Worm (Caenorhabditis elegans): ENCODE measurements around the gene C54F6.12.

- TF ChIP-seq ZK546.5 (tag; optimal IDR thresholded peaks at IDR 0.05) (no peak), skn-1 (tag; optimal IDR thresholded peaks at IDR 0.05) (no peak), elt-3 (tag; optimal IDR thresholded peaks at IDR 0.05) (no peak), nhr-77 (tag; optimal IDR thresholded peaks at IDR 0.05) (no peak)
These were observed 10.1 kb upstream of the C54F6.12 start for ce11 chrV:7548017-7548416.

All from whole organism, L2 larva.